Worm (Caenorhabditis elegans): ENCODE results near the gene F41F3.1.

Gene F41F3.1

DNA sequence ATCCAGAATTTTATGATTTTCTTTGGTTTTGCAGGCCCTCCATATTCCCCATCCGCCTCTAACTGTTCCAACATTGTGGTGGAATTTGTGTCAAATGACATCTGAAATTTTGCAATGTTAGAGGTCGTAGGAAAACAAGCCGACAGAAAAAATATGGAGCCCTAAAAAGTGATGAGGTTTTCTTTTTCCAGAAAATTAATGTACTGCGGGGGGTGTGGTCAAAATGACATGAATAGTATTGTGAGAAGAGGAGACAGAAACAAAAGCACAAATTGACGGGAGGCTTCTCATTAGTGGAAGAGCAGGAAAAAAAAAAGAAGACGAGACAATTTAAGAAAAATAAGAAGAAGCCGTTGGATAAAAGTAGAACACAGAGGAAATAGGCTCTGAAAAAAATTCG is 45.8 kb downstream of the F41F3.1 start, which contains the start of gene ZC266.1:
ZC266.1 (minus strand) TSS at position 101 of the 400 bp plus-strand sequence.
- TF ChIP-seq Y67H2A.10 (GFP tag; conservative IDR thresholded peaks at IDR 0.05), result no peak
- TF ChIP-seq chd-7 (tag; optimal IDR thresholded peaks at IDR 0.05), result no peak
- no peak for TF ChIP-seq sptf-2 (GFP tag; optimal IDR thresholded peaks at IDR 0.05)
- no peak for TF ChIP-seq hrde-1 (tag; optimal IDR thresholded peaks at IDR 0.05; ENCODE audit: borderline replicate concordance)
- TF ChIP-seq K12H6.12 (tag; optimal IDR thresholded peaks at IDR 0.05), result no peak
- no peak for TF ChIP-seq nhr-27 (tag; optimal IDR thresholded peaks at IDR 0.05)
- no peak for TF ChIP-seq fkh-3 (tag; optimal IDR thresholded peaks at IDR 0.05)
- no peak for TF ChIP-seq somi-1 (GFP tag; optimal IDR thresholded peaks at IDR 0.05)
- no peak for TF ChIP-seq lsl-1 (GFP tag; optimal IDR thresholded peaks at IDR 0.05)

All from whole organism, young adult.